Worm (Caenorhabditis elegans) whole organism, L2 larva: ENCODE data around the gene W07B8.4.

Experiments used
- C34F6.9 ChIP-seq: fragments of 150-350 bp; optimal IDR thresholded peaks from 2 replicates; lab custom pipeline; 2014; ENCODE audit warnings: missing biosample characterization, missing genetic modification characterization
- Y55F3AM.14 ChIP-seq: fragments of 200-800 bp; sonication (Bioruptor generic); optimal IDR thresholded peaks from 2 replicates; lab custom pipeline; 2018; ENCODE audit warnings: mild to moderate bottlenecking, missing genetic modification characterization, missing compliant biosample characterization
- ZK546.5 ChIP-seq: sonication (generic microtip); optimal IDR thresholded peaks from 2 replicates; lab custom pipeline; 2017; ENCODE audit warnings: missing biosample characterization, missing genetic modification characterization
- alr-1 ChIP-seq: fragments of 150-350 bp; optimal IDR thresholded peaks from 2 replicates; lab custom pipeline; 2014; ENCODE audit warnings: missing biosample characterization, missing genetic modification characterization
- aly-2 ChIP-seq: fragments of 150-350 bp; optimal IDR thresholded peaks from 2 replicates; lab custom pipeline; 2014; ENCODE audit warnings: missing biosample characterization, missing genetic modification characterization
- ama-1 ChIP-seq: fragments of 150-350 bp; optimal IDR thresholded peaks from 2 replicates; lab custom pipeline; 2018; ENCODE audit warnings: inconsistent platforms
- blmp-1 ChIP-seq: sonication (generic microtip); optimal IDR thresholded peaks from 2 replicates; lab custom pipeline; 2017; ENCODE audit warnings: missing genetic modification characterization, mild to moderate bottlenecking, missing compliant biosample characterization, antibody characterized with exemption, moderate library complexity; ENCODE audit not compliant: insufficient read depth
- ceh-82 ChIP-seq: fragments of 150-350 bp; optimal IDR thresholded peaks from 2 replicates; lab custom pipeline; 2014; ENCODE audit warnings: missing biosample characterization, missing genetic modification characterization
- crh-2 ChIP-seq: sonication (generic microtip); optimal IDR thresholded peaks from 2 replicates; lab custom pipeline; 2017; ENCODE audit warnings: missing biosample characterization, missing genetic modification characterization
- dmd-4 ChIP-seq: sonication (generic microtip); optimal IDR thresholded peaks from 2 replicates; lab custom pipeline; 2017; ENCODE audit warnings: missing biosample characterization, missing genetic modification characterization
- fos-1 ChIP-seq: fragments of 150-350 bp; optimal IDR thresholded peaks from 2 replicates; lab custom pipeline; 2014; ENCODE audit warnings: missing biosample characterization, missing genetic modification characterization
- gmeb-1 ChIP-seq: fragments of 150-350 bp; optimal IDR thresholded peaks from 2 replicates; lab custom pipeline; 2014; ENCODE audit warnings: missing biosample characterization, missing genetic modification characterization
- lin-11 ChIP-seq: fragments of 150-350 bp; sonication (generic microtip); optimal IDR thresholded peaks from 2 replicates; lab custom pipeline; 2014; ENCODE audit warnings: missing biosample characterization, missing genetic modification characterization, inconsistent platforms, mixed read lengths
- lin-13 ChIP-seq: fragments of 150-350 bp; optimal IDR thresholded peaks from 2 replicates; lab custom pipeline; 2014; ENCODE audit warnings: missing biosample characterization, missing genetic modification reagents, missing genetic modification characterization
- lsy-2 ChIP-seq, 2 experiments: fragments of 150-350 bp in 1 of 2; sonication (generic microtip) in 1 of 2; optimal IDR thresholded peaks; 2 replicates each; lab custom pipeline; 2014 to 2017; ENCODE audit warnings: missing biosample characterization in 2 of 2, missing genetic modification characterization in 2 of 2
- mab-5 ChIP-seq: fragments of 150-350 bp; optimal IDR thresholded peaks from 2 replicates; lab custom pipeline; 2014; ENCODE audit warnings: missing biosample characterization, missing genetic modification characterization
- mdl-1 ChIP-seq, 2 experiments: fragments of 150-350 bp in 1 of 2; sonication (generic microtip) in 1 of 2; optimal IDR thresholded peaks; 2 replicates each; lab custom pipeline; 2017; ENCODE audit warnings: missing biosample characterization in 2 of 2, missing genetic modification characterization in 2 of 2
- nhr-10 ChIP-seq: sonication (generic microtip); optimal IDR thresholded peaks from 2 replicates; lab custom pipeline; 2017; ENCODE audit warnings: missing biosample characterization, missing genetic modification characterization
- nhr-11 ChIP-seq: fragments of 150-350 bp; optimal IDR thresholded peaks from 2 replicates; lab custom pipeline; 2014; ENCODE audit warnings: missing biosample characterization, missing genetic modification characterization
- nhr-12 ChIP-seq: fragments of 150-350 bp; optimal IDR thresholded peaks from 2 replicates; lab custom pipeline; 2014; ENCODE audit warnings: missing biosample characterization, missing genetic modification characterization
- nhr-129 ChIP-seq: fragments of 150-350 bp; optimal IDR thresholded peaks from 2 replicates; lab custom pipeline; 2014; ENCODE audit warnings: missing biosample characterization, missing genetic modification characterization
- nhr-21 ChIP-seq: fragments of 150-350 bp; optimal IDR thresholded peaks from 2 replicates; lab custom pipeline; 2014; ENCODE audit warnings: missing biosample characterization, missing genetic modification characterization
- nhr-23 ChIP-seq: fragments of 150-350 bp; optimal IDR thresholded peaks from 2 replicates; lab custom pipeline; 2014; ENCODE audit warnings: missing biosample characterization, missing genetic modification reagents, missing genetic modification characterization
- nhr-237 ChIP-seq: fragments of 150-350 bp; optimal IDR thresholded peaks from 2 replicates; lab custom pipeline; 2014; ENCODE audit warnings: missing biosample characterization, missing genetic modification characterization
- nhr-6 ChIP-seq: fragments of 150-350 bp; optimal IDR thresholded peaks from 2 replicates; lab custom pipeline; 2014; ENCODE audit warnings: missing biosample characterization, missing genetic modification characterization
- nhr-77 ChIP-seq: fragments of 150-350 bp; optimal IDR thresholded peaks from 2 replicates; lab custom pipeline; 2014; ENCODE audit warnings: missing biosample characterization, missing genetic modification characterization
- peb-1 ChIP-seq: fragments of 150-350 bp; optimal IDR thresholded peaks from 2 replicates; lab custom pipeline; 2014; ENCODE audit warnings: missing biosample characterization, missing genetic modification characterization
- skn-1 ChIP-seq: sonication (generic microtip); optimal IDR thresholded peaks from 2 replicates; lab custom pipeline; 2017; ENCODE audit warnings: missing biosample characterization, missing genetic modification characterization
- sma-3 ChIP-seq: sonication (generic microtip); optimal IDR thresholded peaks from 2 replicates; lab custom pipeline; 2016; ENCODE audit warnings: missing genetic modification reagents, missing genetic modification characterization, missing compliant biosample characterization
- sma-9 ChIP-seq, 2 experiments: fragments of 150-350 bp in 1 of 2; sonication (generic microtip) in 1 of 2; optimal IDR thresholded peaks; 2 replicates each; lab custom pipeline; 2014 to 2016; ENCODE audit warnings: missing genetic modification characterization in 2 of 2, mild to moderate bottlenecking in 1 of 2, missing biosample characterization in 1 of 2, missing compliant biosample characterization in 1 of 2, missing genetic modification reagents in 1 of 2, moderate library complexity in 1 of 2
- unc-39 ChIP-seq: fragments of 150-350 bp; optimal IDR thresholded peaks from 2 replicates; lab custom pipeline; 2014; ENCODE audit warnings: missing biosample characterization, missing genetic modification characterization
- unc-55 ChIP-seq: fragments of 150-350 bp; sonication (generic microtip); optimal IDR thresholded peaks from 3 replicates; lab custom pipeline; 2014; ENCODE audit warnings: missing biosample characterization, missing genetic modification reagents, missing genetic modification characterization
- unc-62 ChIP-seq: fragments of 150-350 bp; optimal IDR thresholded peaks from 2 replicates; lab custom pipeline; 2014; ENCODE audit warnings: missing biosample characterization, missing genetic modification reagents, missing genetic modification characterization
- zag-1 ChIP-seq: fragments of 150-350 bp; optimal IDR thresholded peaks from 2 replicates; lab custom pipeline; 2014; ENCODE audit warnings: missing biosample characterization, missing genetic modification characterization
- ztf-1 ChIP-seq: fragments of 200-800 bp; sonication (Bioruptor generic); conservative IDR thresholded peaks from 2 replicates; pipeline ENCODE4 v1.3.6; 2022; ENCODE audit warnings: missing genetic modification characterization, missing compliant biosample characterization
- ztf-11 ChIP-seq: sonication (generic microtip); optimal IDR thresholded peaks from 2 replicates; lab custom pipeline; 2017; ENCODE audit warnings: missing biosample characterization, missing genetic modification characterization
- ztf-4 ChIP-seq: fragments of 150-350 bp; optimal IDR thresholded peaks from 2 replicates; lab custom pipeline; 2014; ENCODE audit warnings: missing biosample characterization, missing genetic modification characterization

W07B8.4 gene

ce11 chrV:1131880-1132623 is at the start of gene W07B8.4:
TSS of gene W07B8.4 (minus strand) at chrV:1131930.
- TF ChIP-seq crh-2 (no peak), mab-5 (tag; lab: Kevin White, UChicago) (no peak), nhr-77 (no peak), nhr-129 (tag; lab: Kevin White, UChicago) (no peak), lsy-2 (tag; optimal IDR thresholded peaks at IDR 0.05; lab: Kevin White, UChicago) (no peak), nhr-11 (tag; lab: Kevin White, UChicago) (no peak), lin-11 (tag; lab: Kevin White, UChicago) (no peak), ama-1 (lab: Kevin White, UChicago) (no peak), unc-55 (GFP tag; lab: Kevin White, UChicago) (no peak), sma-3 (no peak), nhr-6 (no peak), nhr-23 (no peak), nhr-10 (no peak), lin-13 (no peak), dmd-4 (tag; lab: Kevin White, UChicago) (no peak), unc-39 (tag; lab: Kevin White, UChicago) (no peak), C34F6.9 (no peak)

- TF ChIP-seq fos-1 (tag; lab: Kevin White, UChicago) (peak; percentile 19), lin-11 (tag; lab: Kevin White, UChicago) (no peak), Y55F3AM.14 (GFP tag; lab: Kevin White, UChicago) (no peak), ztf-11 (no peak)
Measured at ce11 chrV:1179279-1179678, 47.5 kb upstream of the W07B8.4 start, which contains the start of gene F25A2.1. TSS of gene F25A2.1 (plus strand) at chrV:1179579.

- TF ChIP-seq nhr-10 (no peak), unc-62 (GFP tag; lab: Kevin White, UChicago) (no peak), nhr-21 (tag; lab: Kevin White, UChicago) (no peak), mdl-1 (tag; optimal IDR thresholded peaks at IDR 0.05; lab: Kevin White, UChicago) (no peak), skn-1 (tag; lab: Kevin White, UChicago) (no peak), mab-5 (tag; lab: Kevin White, UChicago) (no peak), aly-2 (no peak), nhr-12 (no peak), nhr-237 (tag; lab: Kevin White, UChicago) (no peak), ZK546.5 (tag; lab: Kevin White, UChicago) (no peak), lin-11 (tag; lab: Kevin White, UChicago) (no peak), unc-55 (GFP tag; lab: Kevin White, UChicago) (no peak), C34F6.9 (no peak), nhr-23 (no peak), gmeb-1 (tag; lab: Kevin White, UChicago) (no peak), alr-1 (tag; lab: Kevin White, UChicago) (no peak), ztf-4 (tag; lab: Kevin White, UChicago) (no peak), crh-2 (peak; percentile 57), fos-1 (tag; lab: Kevin White, UChicago) (peak; percentile 92), sma-9 (GFP tag; optimal IDR thresholded peaks at IDR 0.05; lab: Kevin White, UChicago) (peak; percentile 60), sma-9 (tag; optimal IDR thresholded peaks at IDR 0.05; lab: Kevin White, UChicago) (no peak)
Measured at ce11 chrV:1176277-1176839, 44.6 kb upstream of the W07B8.4 start, which contains the start of gene T21H3.1. TSS of gene T21H3.1 (plus strand) at chrV:1176724.

ce11 chrV:1170591-1170990 is 38.9 kb upstream of the W07B8.4 start:
- no peak for TF ChIP-seq blmp-1 (tag; lab: Kevin White, UChicago)
- TF ChIP-seq zag-1 (tag; lab: Kevin White, UChicago) = no peak
- TF ChIP-seq unc-62 (GFP tag; lab: Kevin White, UChicago) = no peak
- no peak for TF ChIP-seq unc-39 (tag; lab: Kevin White, UChicago)
- TF ChIP-seq Y55F3AM.14 (GFP tag; lab: Kevin White, UChicago) = no peak
- no peak for TF ChIP-seq ztf-1 (GFP tag; lab: Robert Waterston, UW)
- no peak for TF ChIP-seq ceh-82 (tag; lab: Kevin White, UChicago)
- TF ChIP-seq mdl-1 (tag; optimal IDR thresholded peaks at IDR 0.05; lab: Kevin White, UChicago) = no peak
- no peak for TF ChIP-seq fos-1 (tag; lab: Kevin White, UChicago)
- no peak for TF ChIP-seq nhr-10
- TF ChIP-seq peb-1 (tag; lab: Kevin White, UChicago) = no peak
- TF ChIP-seq nhr-237 (tag; lab: Kevin White, UChicago) = no peak
